Fruit fly (Drosophila melanogaster): ENCODE results near the gene vib.

dm6 chr3R:19225446-19225955, 950 bp downstream of the vib start:
- no peak for TF ChIP-seq EcR (GFP tag; optimal IDR thresholded peaks at IDR 0.05)
- TF ChIP-seq psq (optimal IDR thresholded peaks at IDR 0.05): no peak
- TF ChIP-seq CG8478 (optimal IDR thresholded peaks at IDR 0.05): no peak
- TF ChIP-seq pan (optimal IDR thresholded peaks at IDR 0.05): no peak

All from whole organism.